Worm (Caenorhabditis elegans) whole organism, dauer: Measurements from ENCODE around the gene fbxl-1.

ENCODE experiments used
- unc-62 ChIP-seq: sonication (generic microtip); optimal IDR thresholded peaks from 2 replicates; lab custom pipeline; 2017; ENCODE audit warnings: missing biosample characterization, missing genetic modification reagents, missing genetic modification characterization

fbxl-1 gene

DNA sequence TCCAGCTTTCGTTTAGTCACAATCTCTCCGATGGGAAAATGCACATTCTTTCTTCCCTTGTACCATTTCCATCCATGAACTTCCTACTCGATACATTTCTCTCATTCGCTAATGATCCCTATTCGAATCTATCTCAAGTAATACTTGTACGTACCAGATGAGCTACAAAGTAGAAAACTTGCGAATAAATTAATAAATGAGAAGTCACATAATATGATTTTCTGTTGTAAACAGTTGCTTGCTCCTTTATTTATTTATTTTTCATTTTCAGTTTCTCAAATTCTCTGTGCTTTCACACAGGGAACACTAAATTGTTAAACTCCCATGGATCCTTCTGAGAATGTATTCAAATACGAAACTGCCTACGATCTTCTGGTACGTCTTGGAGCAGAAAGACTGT lies 1.5 kb upstream of the fbxl-1 start, which contains the start of gene rfs-1:
Gene rfs-1 (plus strand): TSS at position 301 of the 400 bp plus-strand sequence.
- no peak for TF ChIP-seq unc-62 (GFP tag; lab: Kevin White, UChicago)

DNA sequence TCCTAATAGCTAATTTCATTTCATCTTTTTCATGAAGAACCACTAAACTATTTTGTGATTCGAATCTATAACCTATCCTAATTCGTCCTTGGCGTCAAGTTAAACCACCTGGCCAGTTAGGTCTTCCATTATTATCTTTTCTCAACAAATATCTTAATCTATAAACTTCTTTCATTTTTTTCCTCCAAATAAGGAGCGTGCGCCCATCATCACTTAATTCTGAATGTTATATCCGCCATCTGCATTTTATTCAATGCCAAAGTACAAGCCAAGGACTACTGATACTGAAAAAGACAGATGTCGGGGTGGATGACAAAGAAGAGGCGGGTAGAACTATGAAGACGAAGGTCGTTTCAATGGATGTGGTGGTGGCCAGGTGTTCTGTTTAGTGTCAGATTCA lies 1.3 kb downstream of the fbxl-1 start:
- TF ChIP-seq unc-62 (GFP tag; lab: Kevin White, UChicago), result no peak

DNA sequence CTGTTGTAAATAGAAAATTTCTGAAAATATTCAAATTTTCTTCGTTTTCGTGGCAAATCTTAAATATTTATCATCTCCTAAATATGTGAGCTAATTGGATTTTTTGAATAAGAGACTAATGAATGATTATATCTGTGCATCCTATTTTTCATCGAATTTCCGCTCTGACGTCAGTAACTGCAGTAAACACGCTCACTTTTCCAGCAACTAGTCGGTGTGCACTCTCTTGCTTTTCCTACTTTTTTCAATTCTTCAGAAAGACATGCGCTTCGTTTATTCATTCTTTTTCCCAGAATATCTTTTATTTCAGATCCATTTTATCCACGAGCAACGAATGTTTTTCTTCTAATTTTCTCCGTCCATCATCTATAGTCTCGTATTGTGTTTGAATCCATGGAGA lies 1.9 kb downstream of the fbxl-1 start:
- no peak for TF ChIP-seq unc-62 (GFP tag; lab: Kevin White, UChicago)

DNA sequence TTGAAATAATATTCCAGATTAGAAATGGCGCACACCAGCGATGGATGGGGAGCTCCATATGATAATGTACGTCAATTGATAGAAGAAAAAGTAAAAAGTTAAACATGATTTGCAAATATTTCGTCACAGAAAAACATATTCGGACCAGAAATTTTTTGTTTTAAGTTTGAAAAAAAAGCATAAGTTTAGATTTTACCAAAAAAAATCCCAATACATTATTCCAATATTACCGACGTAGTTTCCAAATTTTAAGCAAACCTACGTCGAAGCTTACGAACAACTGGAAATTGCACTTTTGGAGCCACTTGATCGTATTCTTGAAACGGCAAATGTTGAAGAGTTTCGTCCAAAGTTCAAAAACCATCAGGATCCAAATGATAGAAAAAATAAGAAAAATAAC lies 5.0 kb downstream of the fbxl-1 start, which contains the start of gene henn-1:
Gene henn-1 (plus strand): TSS at position 18 of the 400 bp plus-strand sequence.
- no peak for TF ChIP-seq unc-62 (GFP tag; lab: Kevin White, UChicago)

DNA sequence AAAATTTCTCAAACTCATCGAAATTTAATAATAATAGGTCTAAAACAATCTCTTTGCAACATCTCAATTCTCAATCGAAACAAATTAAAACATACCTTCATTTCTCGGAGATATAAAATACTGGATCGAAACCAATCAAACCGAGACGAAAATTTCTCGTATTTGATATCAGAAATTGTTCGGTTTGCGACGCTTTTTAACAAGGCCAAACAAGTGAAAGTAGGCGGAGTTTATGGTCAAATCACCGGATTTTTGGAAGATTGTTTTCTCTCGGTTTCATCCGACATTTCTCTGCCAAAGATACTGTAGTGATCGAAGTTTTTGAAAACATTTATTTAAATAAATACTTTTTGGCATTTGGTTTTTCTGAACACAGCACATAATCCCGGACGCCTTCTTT lies 7.7 kb downstream of the fbxl-1 start, which contains the start of gene C02F5.14:
Gene C02F5.14 (minus strand): TSS at position 157 of the 400 bp plus-strand sequence.
- TF ChIP-seq unc-62 (GFP tag; lab: Kevin White, UChicago), result no peak

DNA sequence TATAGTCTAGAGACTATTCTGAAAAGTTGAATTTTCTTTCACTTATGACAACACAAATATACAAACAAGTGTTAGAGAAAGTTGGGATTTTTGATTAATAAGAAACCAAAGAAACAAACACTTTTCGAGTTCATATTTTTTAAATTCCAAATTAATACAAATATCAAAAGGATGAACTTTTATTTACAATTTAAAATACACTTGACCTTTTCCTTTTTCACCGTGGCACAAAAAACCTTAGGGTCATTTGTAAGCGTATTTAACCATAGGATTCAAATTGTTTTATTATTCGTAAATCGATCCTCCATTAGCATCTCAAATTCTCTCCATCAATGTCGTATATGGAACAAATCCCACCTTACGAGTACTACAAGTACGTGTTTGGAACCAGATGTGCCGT lies 8.2 kb downstream of the fbxl-1 start, which contains the start of gene C02F5.5:
Gene C02F5.5 (plus strand): TSS at position 301 of the 400 bp plus-strand sequence.
- no peak for TF ChIP-seq unc-62 (GFP tag; lab: Kevin White, UChicago)

DNA sequence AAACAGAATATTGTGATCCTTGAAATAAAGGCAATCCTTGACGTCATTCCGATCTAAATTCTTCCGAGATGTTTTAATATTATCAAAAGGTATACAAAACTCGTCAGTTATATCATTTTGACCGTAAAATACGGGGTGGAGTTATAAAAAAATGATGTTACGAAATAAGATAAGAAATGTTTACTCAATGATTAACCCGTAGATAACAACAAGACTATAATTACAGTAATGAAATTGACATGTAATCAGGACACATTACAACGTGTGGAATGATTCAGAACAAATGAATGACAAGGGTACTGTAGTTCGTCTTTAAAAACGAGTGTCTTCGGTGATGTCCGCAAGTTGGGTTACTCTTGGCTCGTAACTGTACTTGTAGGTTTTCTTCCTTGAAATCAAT lies 10.2 kb downstream of the fbxl-1 start, which contains the start of gene tsp-2:
Gene tsp-2 (minus strand): TSS at position 109 of the 400 bp plus-strand sequence.
- no peak for TF ChIP-seq unc-62 (GFP tag; lab: Kevin White, UChicago)

DNA sequence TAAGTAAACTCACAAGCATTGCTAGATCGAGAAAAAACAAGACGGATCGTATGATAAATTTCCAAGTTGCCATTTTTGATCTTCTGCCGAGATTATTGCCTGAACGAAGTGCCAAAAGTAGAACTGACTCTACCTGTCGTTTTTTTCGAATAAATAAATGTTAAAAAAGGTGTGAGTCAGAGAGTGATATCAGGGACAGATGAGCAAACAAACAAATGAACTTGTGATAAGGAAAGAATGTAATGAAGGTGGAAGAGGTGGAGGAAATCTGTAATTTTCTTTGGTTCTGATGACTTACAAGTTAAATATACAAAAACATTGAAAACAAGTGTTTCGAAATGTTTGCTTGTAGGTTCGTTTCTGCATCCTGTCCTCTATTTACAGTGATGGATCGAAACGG lies 11.7 kb downstream of the fbxl-1 start, which contains the start of gene tsp-1:
Gene tsp-1 (minus strand): TSS at position 99 of the 400 bp plus-strand sequence.
- no peak for TF ChIP-seq unc-62 (GFP tag; lab: Kevin White, UChicago)

DNA sequence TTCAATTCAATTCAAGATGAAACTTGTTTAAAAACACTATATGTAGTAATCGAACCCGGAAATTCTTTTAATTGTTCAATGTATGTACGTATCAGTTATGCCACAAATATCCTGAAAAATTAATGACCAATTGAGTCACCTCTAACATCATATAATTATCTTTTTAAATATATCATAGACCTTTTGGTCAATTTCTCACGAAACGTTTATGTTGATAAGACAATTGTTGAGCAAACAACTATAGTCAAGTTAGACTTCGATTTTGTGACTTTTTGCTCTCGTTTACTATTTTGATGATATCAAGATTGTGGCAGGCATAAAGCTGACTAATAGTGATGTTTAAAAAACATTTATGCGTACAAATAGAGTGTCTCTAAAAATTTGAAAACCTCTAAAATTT lies 12.6 kb downstream of the fbxl-1 start:
- TF ChIP-seq unc-62 (GFP tag; lab: Kevin White, UChicago), result no peak

DNA sequence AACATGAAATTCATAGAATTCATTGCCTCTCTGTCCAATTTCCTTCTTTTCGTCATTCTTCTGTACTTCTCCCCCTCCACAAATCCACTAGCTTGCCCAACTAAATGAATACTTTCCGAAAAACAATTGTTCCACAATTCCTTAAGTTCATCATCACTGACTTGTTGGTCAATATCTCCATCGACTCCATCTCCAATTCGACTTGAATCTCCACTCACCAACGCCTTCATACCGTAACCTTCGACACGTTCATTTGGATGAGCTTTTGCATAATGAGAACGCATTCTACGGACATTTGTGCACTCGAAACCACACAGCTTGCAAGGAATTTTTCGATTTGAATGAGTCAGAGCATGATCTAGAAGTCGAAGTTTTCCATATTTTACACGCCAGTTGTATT lies 13.3 kb downstream of the fbxl-1 start:
- no peak for TF ChIP-seq unc-62 (GFP tag; lab: Kevin White, UChicago)

DNA sequence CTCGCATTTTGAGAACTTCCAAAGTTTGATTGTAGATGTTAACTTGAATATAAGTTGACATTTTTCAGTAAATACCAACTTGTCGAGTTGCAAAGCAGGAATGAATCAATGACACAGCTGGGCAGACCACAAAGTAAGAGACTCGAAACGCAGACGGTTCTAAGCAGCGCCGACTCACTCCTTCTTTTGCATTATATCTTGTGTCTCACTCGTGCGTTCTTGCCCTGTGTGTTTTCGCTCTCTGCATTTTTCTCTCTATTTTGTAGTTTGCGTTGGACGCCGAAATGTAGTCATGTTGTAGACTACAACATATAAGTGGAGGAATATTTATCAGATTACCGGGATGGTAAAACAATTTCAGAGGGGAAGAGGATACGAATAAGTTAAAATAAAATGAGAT lies 15.2 kb downstream of the fbxl-1 start, which contains the start of gene C02F5.12:
Gene C02F5.12 (minus strand): TSS at position 221 of the 400 bp plus-strand sequence.
- no peak for TF ChIP-seq unc-62 (GFP tag; lab: Kevin White, UChicago)

DNA sequence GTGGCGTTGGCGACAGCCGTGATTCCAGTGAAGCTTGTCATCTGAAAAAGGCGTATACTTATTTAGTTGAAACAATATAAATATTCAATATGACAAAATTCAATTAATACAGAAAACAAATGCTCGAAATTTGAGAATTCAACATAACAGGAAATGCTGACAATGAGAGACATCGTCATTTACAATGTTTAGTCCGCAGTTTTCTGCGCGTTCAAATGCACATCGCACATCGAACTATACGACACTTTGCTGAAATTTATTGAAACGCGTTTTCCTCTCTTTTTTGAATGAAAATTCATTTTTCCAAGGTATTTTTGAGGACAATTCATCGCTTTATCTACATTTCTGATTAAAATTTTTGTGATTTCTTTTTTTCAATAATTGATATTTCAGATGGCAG lies 16.4 kb downstream of the fbxl-1 start, which contains the start of the genes pbs-6 and cids-1:
Gene pbs-6 (minus strand): TSS at position 41 of the 400 bp plus-strand sequence.
Gene cids-1 (plus strand): TSS at position 394 of the 400 bp plus-strand sequence.
- TF ChIP-seq unc-62 (GFP tag; lab: Kevin White, UChicago), result no peak

DNA sequence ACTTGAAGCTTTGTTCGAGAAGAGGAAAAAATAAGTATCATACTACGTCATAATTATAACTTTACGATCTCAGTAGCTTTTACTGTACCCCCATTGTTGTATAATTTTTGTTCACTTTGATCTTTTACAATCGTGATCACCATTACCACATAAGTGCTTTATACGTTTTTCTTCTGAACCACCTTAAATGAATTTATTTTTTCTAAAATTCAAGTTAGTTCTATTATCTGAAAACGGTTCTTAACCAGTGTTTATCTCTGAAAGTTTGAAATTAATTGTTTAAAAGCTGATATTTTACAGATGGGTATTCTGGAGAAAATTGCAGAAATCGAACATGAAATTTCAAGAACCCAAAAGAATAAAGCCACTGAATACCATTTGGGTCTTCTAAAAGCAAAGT lies 18.0 kb downstream of the fbxl-1 start, which contains the start of gene C02F5.3:
Gene C02F5.3 (plus strand): TSS at position 301 of the 400 bp plus-strand sequence.
- TF ChIP-seq unc-62 (GFP tag; lab: Kevin White, UChicago), result no peak

DNA sequence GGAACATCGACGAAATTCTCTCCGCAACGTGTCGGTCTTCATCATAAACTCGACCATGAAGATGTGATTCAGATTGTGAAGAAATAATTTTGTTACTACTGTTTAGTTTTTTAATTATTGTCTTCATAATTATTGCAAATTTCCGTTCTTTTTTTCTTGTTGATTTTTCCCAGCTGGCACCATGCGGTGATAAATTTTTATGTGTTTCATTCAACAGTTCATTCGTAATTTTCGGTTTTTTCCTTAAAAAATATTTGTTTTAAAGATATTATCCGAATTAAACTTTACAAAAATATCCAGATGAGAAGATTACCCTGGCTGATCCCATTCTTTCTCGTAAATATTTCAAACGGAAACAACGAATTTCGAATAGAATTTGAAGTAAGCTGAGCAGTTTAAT lies 19.4 kb downstream of the fbxl-1 start, which contains the start of gene C02F5.13:
Gene C02F5.13 (plus strand): TSS at position 301 of the 400 bp plus-strand sequence.
- no peak for TF ChIP-seq unc-62 (GFP tag; lab: Kevin White, UChicago)

DNA sequence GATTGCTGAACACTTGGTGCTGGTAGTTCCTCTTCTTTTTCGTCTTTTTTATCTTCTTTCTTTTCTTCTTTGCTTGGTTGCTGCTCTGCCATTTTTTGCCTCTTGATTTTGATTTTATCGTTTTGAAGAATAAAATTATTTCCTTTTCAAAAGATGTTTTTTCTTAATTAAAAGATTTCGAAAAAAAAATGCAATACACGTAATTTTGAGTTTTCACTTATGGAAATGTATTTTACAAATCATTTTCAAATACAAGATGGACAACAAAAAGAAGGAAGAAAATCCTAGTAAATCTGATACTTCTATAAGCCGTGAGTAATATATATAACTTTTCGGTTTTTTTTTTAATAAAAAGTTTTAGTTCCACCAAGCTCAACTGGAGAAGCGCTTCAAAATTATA lies 21.8 kb downstream of the fbxl-1 start, which contains the start of the genes C02F5.10 and C02F5.2:
Gene C02F5.10 (minus strand): TSS at position 101 of the 400 bp plus-strand sequence.
Gene C02F5.2 (plus strand): TSS at position 239 of the 400 bp plus-strand sequence.
- TF ChIP-seq unc-62 (GFP tag; lab: Kevin White, UChicago), result no peak

DNA sequence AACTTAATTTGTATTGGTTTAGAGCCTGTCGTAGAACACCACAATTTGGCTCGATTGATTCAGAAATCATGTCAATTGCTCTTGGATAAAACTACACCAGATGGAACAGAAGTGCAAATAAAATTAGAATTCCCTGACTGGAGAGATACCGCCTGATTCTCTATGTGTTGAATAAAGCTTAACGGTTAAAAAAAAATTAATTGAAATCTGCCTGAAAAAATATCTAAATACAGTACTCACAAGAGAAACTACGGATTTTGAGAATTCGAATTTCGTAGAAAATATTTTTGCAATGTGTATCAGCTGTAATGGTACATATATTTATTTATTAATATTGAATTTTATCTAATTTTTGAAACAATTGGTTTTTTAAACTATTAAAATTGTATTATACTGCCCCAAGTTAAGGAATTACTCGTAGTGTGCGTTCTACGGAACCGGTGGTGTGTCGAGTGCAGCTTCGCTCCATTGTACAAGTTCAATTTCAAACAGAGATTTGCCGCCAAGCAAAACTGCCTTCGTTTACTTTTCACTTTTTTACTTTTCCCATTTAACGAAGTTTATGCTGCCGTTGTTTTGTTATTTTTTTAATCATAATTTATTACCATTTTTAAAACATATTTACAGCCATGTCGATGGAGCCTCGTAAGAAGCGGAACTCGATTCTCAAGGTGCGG lies 22.5 kb downstream of the fbxl-1 start, which contains the start of gene knl-1:
Gene knl-1 (plus strand): TSS at position 626 of the 677 bp plus-strand sequence.
- TF ChIP-seq unc-62 (GFP tag; lab: Kevin White, UChicago), result no peak
